Worm (Caenorhabditis elegans) whole organism, L1 larva: ENCODE results near the gene lgc-53.

Source experiments
- C04F5.9 ChIP-seq: sonication (generic microtip); optimal IDR thresholded peaks from 2 replicates; lab custom pipeline; 2016; ENCODE audit warnings: missing genetic modification characterization, missing compliant biosample characterization
- C16A3.4 ChIP-seq: fragments of 150-350 bp; optimal IDR thresholded peaks from 2 replicates; lab custom pipeline; 2014; ENCODE audit warnings: missing biosample characterization, missing genetic modification characterization
- C34B4.2 ChIP-seq: sonication (generic microtip); optimal IDR thresholded peaks from 2 replicates; lab custom pipeline; 2017; ENCODE audit warnings: mild to moderate bottlenecking, missing genetic modification characterization, missing compliant biosample characterization
- F16B12.6 ChIP-seq: fragments of 150-350 bp; optimal IDR thresholded peaks from 2 replicates; lab custom pipeline; 2014; ENCODE audit warnings: missing biosample characterization, missing genetic modification characterization
- Y116A8C.19 ChIP-seq: sonication (generic microtip); optimal IDR thresholded peaks from 2 replicates; lab custom pipeline; 2016; ENCODE audit warnings: missing compliant biosample characterization, missing genetic modification characterization, borderline replicate concordance
- aha-1 ChIP-seq: fragments of 150-350 bp; optimal IDR thresholded peaks from 2 replicates; lab custom pipeline; 2014; ENCODE audit warnings: missing biosample characterization, missing genetic modification characterization
- alr-1 ChIP-seq: fragments of 200-800 bp; sonication (Bioruptor generic); optimal IDR thresholded peaks from 2 replicates; lab custom pipeline; 2018; ENCODE audit warnings: borderline replicate concordance, mild to moderate bottlenecking, missing genetic modification characterization, missing compliant biosample characterization
- ceh-90 ChIP-seq: sonication (generic microtip); optimal IDR thresholded peaks from 2 replicates; lab custom pipeline; 2016; ENCODE audit warnings: missing genetic modification characterization, missing compliant biosample characterization
- dpl-1 ChIP-seq, 3 experiments: fragments of 150-350 bp in 2 of 3; sonication (generic microtip) in 1 of 3; optimal IDR thresholded peaks; 2 replicates each; lab custom pipeline; 2014 to 2017; ENCODE audit warnings: missing biosample characterization in 3 of 3, missing genetic modification characterization in 3 of 3, missing genetic modification reagents in 3 of 3
- dsc-1 ChIP-seq: sonication (generic microtip); optimal IDR thresholded peaks from 2 replicates; lab custom pipeline; 2016; ENCODE audit warnings: mild to moderate bottlenecking, missing genetic modification characterization, missing compliant biosample characterization
- efl-1 ChIP-seq, 4 experiments: fragments of 150-350 bp; optimal IDR thresholded peaks in 3 of 4; peaks in 1 of 4; 1 replicate in 1 of 4; 2 replicates in 3 of 4; lab custom pipeline; 2014; ENCODE audit warnings: missing biosample characterization in 2 of 4, missing genetic modification characterization in 2 of 4, missing genetic modification reagents in 2 of 4
- efl-3 ChIP-seq: fragments of 200-800 bp; sonication (Bioruptor generic); optimal IDR thresholded peaks from 2 replicates; lab custom pipeline; 2018; ENCODE audit warnings: mild to moderate bottlenecking, missing genetic modification characterization, missing compliant biosample characterization
- egl-13 ChIP-seq: sonication (generic microtip); optimal IDR thresholded peaks from 2 replicates; lab custom pipeline; 2016; ENCODE audit warnings: missing genotype, missing genetic modification reagents, missing genetic modification characterization, missing compliant biosample characterization
- elt-2 ChIP-seq: sonication (generic microtip); optimal IDR thresholded peaks from 2 replicates; lab custom pipeline; 2016; ENCODE audit warnings: missing genetic modification characterization, mild to moderate bottlenecking, inconsistent platforms, missing compliant biosample characterization, missing genetic modification reagents
- elt-3 ChIP-seq, 6 experiments: fragments of 150-350 bp in 1 of 6; sonication (generic microtip); optimal IDR thresholded peaks; 2 replicates each; lab custom pipeline; 2017 to 2018; ENCODE audit warnings: missing biosample characterization in 6 of 6, missing genetic modification characterization in 6 of 6, inconsistent platforms in 1 of 6
- ets-5 ChIP-seq: fragments of 200-800 bp; sonication (Bioruptor generic); IDR thresholded peaks from 2 replicates; pipeline ENCODE4 v1.3.6; 2022; ENCODE audit warnings: missing genetic modification characterization, missing compliant biosample characterization
- fkh-10 ChIP-seq: sonication (generic microtip); optimal IDR thresholded peaks from 2 replicates; lab custom pipeline; 2017; ENCODE audit warnings: missing biosample characterization, missing genetic modification reagents, missing genetic modification characterization
- fkh-8 ChIP-seq: sonication (generic microtip); optimal IDR thresholded peaks from 2 replicates; lab custom pipeline; 2016; ENCODE audit warnings: mild to moderate bottlenecking, missing genetic modification characterization, missing compliant biosample characterization
- fos-1 ChIP-seq: fragments of 150-350 bp; optimal IDR thresholded peaks from 2 replicates; lab custom pipeline; 2014; ENCODE audit warnings: missing biosample characterization, missing genetic modification characterization
- grh-1 ChIP-seq: fragments of 200-800 bp; sonication (Bioruptor generic); IDR thresholded peaks from 2 replicates; pipeline ENCODE4 v1.3.6; 2022; ENCODE audit warnings: missing genetic modification reagents, missing genetic modification characterization, missing compliant biosample characterization
- irx-1 ChIP-seq: sonication (generic microtip); optimal IDR thresholded peaks from 2 replicates; lab custom pipeline; 2016; ENCODE audit warnings: missing genetic modification characterization, missing compliant biosample characterization
- isw-1 ChIP-seq: fragments of 200-800 bp; sonication (Bioruptor generic); IDR thresholded peaks from 2 replicates; pipeline ENCODE4 v1.3.6; 2022; ENCODE audit warnings: missing genetic modification characterization, missing compliant biosample characterization
- jun-1 ChIP-seq: fragments of 150-350 bp; optimal IDR thresholded peaks from 2 replicates; lab custom pipeline; 2014; ENCODE audit warnings: missing biosample characterization, missing genetic modification reagents, missing genetic modification characterization
- lin-13 ChIP-seq: fragments of 150-350 bp; optimal IDR thresholded peaks from 2 replicates; lab custom pipeline; 2014; ENCODE audit warnings: missing biosample characterization, missing genetic modification reagents, missing genetic modification characterization
- lin-14 ChIP-seq: fragments of 200-800 bp; sonication (Bioruptor generic); optimal IDR thresholded peaks from 2 replicates; lab custom pipeline; 2018; ENCODE audit warnings: mild to moderate bottlenecking, missing genetic modification characterization, moderate library complexity, missing compliant biosample characterization
- lin-15B ChIP-seq: fragments of 150-350 bp; sonication (generic microtip); optimal IDR thresholded peaks from 3 replicates; lab custom pipeline; 2014; ENCODE audit warnings: missing biosample characterization, missing genetic modification characterization
- lir-3 ChIP-seq: sonication (generic microtip); optimal IDR thresholded peaks from 2 replicates; lab custom pipeline; 2016; ENCODE audit warnings: mild to moderate bottlenecking, missing genetic modification characterization, moderate library complexity, missing compliant biosample characterization; ENCODE audit not compliant: poor library complexity
- mab-9 ChIP-seq: fragments of 200-800 bp; sonication (Bioruptor generic); IDR thresholded peaks from 2 replicates; pipeline ENCODE4 v1.3.6; 2022; ENCODE audit warnings: missing genetic modification reagents, missing genetic modification characterization, missing compliant biosample characterization
- mdl-1 ChIP-seq, 2 experiments: fragments of 150-350 bp; optimal IDR thresholded peaks; 2 replicates each; lab custom pipeline; 2014 to 2017; ENCODE audit warnings: missing biosample characterization in 2 of 2, missing genetic modification characterization in 2 of 2, inconsistent platforms in 1 of 2
- mep-1 ChIP-seq: fragments of 150-350 bp; optimal IDR thresholded peaks from 2 replicates; lab custom pipeline; 2014; ENCODE audit warnings: missing biosample characterization, missing genetic modification characterization
- nhr-11 ChIP-seq: fragments of 150-350 bp; optimal IDR thresholded peaks from 2 replicates; lab custom pipeline; 2014; ENCODE audit warnings: missing biosample characterization, missing genetic modification characterization
- nhr-19 ChIP-seq: fragments of 200-800 bp; sonication (Bioruptor generic); conservative IDR thresholded peaks from 2 replicates; pipeline ENCODE4 v1.3.6; 2022; ENCODE audit warnings: missing genetic modification characterization, missing compliant biosample characterization
- nhr-20 ChIP-seq: sonication (generic microtip); optimal IDR thresholded peaks from 2 replicates; lab custom pipeline; 2016; ENCODE audit warnings: mild to moderate bottlenecking, missing genetic modification characterization, missing compliant biosample characterization
- nhr-237 ChIP-seq: fragments of 150-350 bp; optimal IDR thresholded peaks from 2 replicates; lab custom pipeline; 2014; ENCODE audit warnings: missing biosample characterization, missing genetic modification characterization
- nhr-71 ChIP-seq: sonication (generic microtip); optimal IDR thresholded peaks from 2 replicates; lab custom pipeline; 2016; ENCODE audit warnings: mild to moderate bottlenecking, missing genetic modification characterization, moderate library complexity, missing compliant biosample characterization
- nhr-76 ChIP-seq: sonication (generic microtip); optimal IDR thresholded peaks from 2 replicates; lab custom pipeline; 2017; ENCODE audit warnings: missing biosample characterization, missing genetic modification characterization
- nhr-77 ChIP-seq: fragments of 150-350 bp; optimal IDR thresholded peaks from 2 replicates; lab custom pipeline; 2014; ENCODE audit warnings: missing biosample characterization, missing genetic modification characterization
- nhr-84 ChIP-seq: sonication (generic microtip); optimal IDR thresholded peaks from 2 replicates; lab custom pipeline; 2017; ENCODE audit warnings: missing biosample characterization, missing genetic modification characterization
- nhr-85 ChIP-seq: sonication (generic microtip); peaks from one replicate; lab custom pipeline; 2016; ENCODE audit warnings: missing genetic modification characterization, inconsistent platforms, missing compliant biosample characterization
- pag-3 ChIP-seq: sonication (generic microtip); optimal IDR thresholded peaks from 2 replicates; lab custom pipeline; 2017; ENCODE audit warnings: missing genetic modification characterization, mild to moderate bottlenecking, missing compliant biosample characterization, antibody characterized with exemption, borderline replicate concordance; ENCODE audit not compliant: insufficient read depth
- pax-3 ChIP-seq: fragments of 200-800 bp; sonication (Bioruptor generic); optimal IDR thresholded peaks from 2 replicates; lab custom pipeline; 2018; ENCODE audit warnings: mild to moderate bottlenecking, missing genetic modification characterization, moderate library complexity, missing compliant biosample characterization
- pqm-1 ChIP-seq: sonication (generic microtip); optimal IDR thresholded peaks from 3 replicates; lab custom pipeline; 2017; ENCODE audit warnings: missing biosample characterization, missing genetic modification characterization
- rnt-1 ChIP-seq: sonication (generic microtip); optimal IDR thresholded peaks from 2 replicates; lab custom pipeline; 2016; ENCODE audit warnings: mild to moderate bottlenecking, missing genetic modification characterization, moderate library complexity, missing compliant biosample characterization
- snpc-4 ChIP-seq: fragments of 150-350 bp; optimal IDR thresholded peaks from 2 replicates; lab custom pipeline; 2014; ENCODE audit warnings: missing biosample characterization, missing genetic modification characterization
- tbx-2 ChIP-seq: sonication (generic microtip); optimal IDR thresholded peaks from 2 replicates; lab custom pipeline; 2016; ENCODE audit warnings: missing genetic modification characterization, missing compliant biosample characterization
- unc-130 ChIP-seq: fragments of 150-350 bp; optimal IDR thresholded peaks from 2 replicates; lab custom pipeline; 2017; ENCODE audit warnings: missing biosample characterization, missing genetic modification characterization, inconsistent platforms
- unc-62 ChIP-seq: fragments of 150-350 bp; optimal IDR thresholded peaks from 2 replicates; lab custom pipeline; 2014; ENCODE audit warnings: missing biosample characterization, missing genetic modification reagents, missing genetic modification characterization
- unc-98 ChIP-seq: fragments of 200-800 bp; sonication (Bioruptor generic); IDR thresholded peaks from 2 replicates; pipeline ENCODE4 v1.3.6; 2022; ENCODE audit warnings: missing genetic modification characterization, missing compliant biosample characterization
- xbp-1 ChIP-seq: sonication (generic microtip); optimal IDR thresholded peaks from 2 replicates; lab custom pipeline; 2016; ENCODE audit warnings: missing genetic modification characterization, missing compliant biosample characterization
- zag-1 ChIP-seq: fragments of 150-350 bp; optimal IDR thresholded peaks from 2 replicates; lab custom pipeline; 2014; ENCODE audit warnings: missing biosample characterization, missing genetic modification characterization
- ztf-11 ChIP-seq, 2 experiments: sonication (generic microtip); optimal IDR thresholded peaks; 2 replicates each; lab custom pipeline; 2016 to 2017; ENCODE audit warnings: missing genetic modification characterization in 2 of 2, missing biosample characterization in 1 of 2, missing compliant biosample characterization in 1 of 2
- ztf-4 ChIP-seq: fragments of 150-350 bp; optimal IDR thresholded peaks from 2 replicates; lab custom pipeline; 2014; ENCODE audit warnings: missing biosample characterization, missing genetic modification characterization

The lgc-53 gene

DNA sequence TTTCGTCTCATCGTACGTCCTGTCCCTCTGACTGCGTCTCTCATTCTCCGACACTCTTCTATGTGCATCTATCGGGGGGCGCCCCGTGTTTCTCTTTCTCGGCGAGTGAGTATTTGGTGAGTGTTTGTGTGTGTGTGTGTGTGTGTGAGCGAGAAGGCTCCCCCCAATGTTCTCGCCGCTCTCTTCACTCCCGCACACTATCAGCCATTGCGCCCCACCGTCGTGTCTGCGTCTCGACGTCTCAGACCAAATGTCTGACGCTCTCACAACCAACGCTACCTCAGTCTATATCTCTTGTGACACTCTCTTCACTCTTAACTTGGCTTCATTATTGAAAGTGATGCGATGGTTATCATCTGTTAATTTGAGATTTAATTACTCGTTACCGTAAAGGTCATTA lies 15.4 kb downstream of the lgc-53 start (continued):
- TF ChIP-seq F16B12.6 (tag; lab: Kevin White, UChicago) (no peak), elt-3 (tag; optimal IDR thresholded peaks at IDR 0.05; lab: Kevin White, UChicago) (peak in 3 of 6 experiments; percentile 44 to 88 (median 46)), unc-62 (GFP tag; lab: Kevin White, UChicago) (no peak), mdl-1 (tag; optimal IDR thresholded peaks at IDR 0.05; lab: Kevin White, UChicago) (peak; percentile 52 to 93), efl-3 (no peak), unc-98 (GFP tag; lab: Robert Waterston, UW) (no peak), nhr-85 (tag; lab: Kevin White, UChicago) (peak; percentile 96), lin-15B (no peak), jun-1 (tag; lab: Kevin White, UChicago) (peak; percentile 88), nhr-84 (tag; lab: Kevin White, UChicago) (no peak), nhr-19 (GFP tag; lab: Robert Waterston, UW) (peak; percentile 89), unc-130 (peak; percentile 96), irx-1 (tag; lab: Kevin White, UChicago) (peak; percentile 79), mab-9 (GFP tag; lab: Robert Waterston, UW) (peak; percentile 85), snpc-4 (tag; lab: Kevin White, UChicago) (peak; percentile 76), nhr-71 (tag; lab: Kevin White, UChicago) (peak; percentile 97), pax-3 (tag; lab: Kevin White, UChicago) (peak; percentile 75), pag-3 (no peak), dpl-1 (GFP tag; optimal IDR thresholded peaks at IDR 0.05; lab: Kevin White, UChicago) (peak; percentile 29 to 47 (median 41)), isw-1 (peak; percentile 78), grh-1 (GFP tag; lab: Robert Waterston, UW) (peak; percentile 69), zag-1 (no peak), nhr-76 (tag; lab: Kevin White, UChicago) (no peak), nhr-20 (tag; lab: Kevin White, UChicago) (peak; percentile 98), C34B4.2 (tag; lab: Kevin White, UChicago) (no peak), xbp-1 (peak; percentile 83), pqm-1 (tag; lab: Kevin White, UChicago) (no peak), ztf-11 (tag; optimal IDR thresholded peaks at IDR 0.05; lab: Kevin White, UChicago) (peak in 1 of 2 experiments; percentile 84), egl-13 (tag; lab: Kevin White, UChicago) (peak; percentile 89), fos-1 (tag; lab: Kevin White, UChicago) (peak; percentile 69), nhr-77 (tag; lab: Kevin White, UChicago) (peak; percentile 93), fkh-10 (GFP tag; lab: Kevin White, UChicago) (peak; percentile 90), nhr-11 (tag; lab: Kevin White, UChicago) (peak; percentile 67), efl-1 (optimal IDR thresholded peaks at IDR 0.05; lab: Kevin White, UChicago) (peak; percentile 56 to 84), efl-1 (GFP tag; optimal IDR thresholded peaks at IDR 0.05 in 1 of 2; lab: Kevin White, UChicago) (peak in 1 of 2 experiments; percentile 88), lin-13 (GFP tag; lab: Kevin White, UChicago) (peak; percentile 91), dsc-1 (tag; lab: Kevin White, UChicago) (peak; percentile 86), elt-2 (peak; percentile 86), C16A3.4 (tag; lab: Kevin White, UChicago) (peak; percentile 87), ets-5 (GFP tag; lab: Robert Waterston, UW) (no peak), mep-1 (tag; lab: Kevin White, UChicago) (peak; percentile 66), aha-1 (tag; lab: Kevin White, UChicago) (peak; percentile 3), Y116A8C.19 (tag; lab: Kevin White, UChicago) (no peak), lin-14 (GFP tag; lab: Kevin White, UChicago) (peak; percentile 99), ceh-90 (no peak), alr-1 (tag; lab: Kevin White, UChicago) (no peak), ztf-4 (tag; lab: Kevin White, UChicago) (peak; percentile 87), lir-3 (tag; lab: Kevin White, UChicago) (peak; percentile 68), fkh-8 (tag; lab: Kevin White, UChicago) (peak; percentile 93), tbx-2 (tag; lab: Kevin White, UChicago) (peak; percentile 94), nhr-237 (tag; lab: Kevin White, UChicago) (no peak), C04F5.9 (peak; percentile 22), rnt-1 (tag; lab: Kevin White, UChicago) (peak; percentile 88)
